Worm (Caenorhabditis elegans) whole organism, L4 larva: ENCODE results near the gene T06C10.3.

ENCODE experiments used
- F37D6.2 ChIP-seq: sonication (generic microtip); optimal IDR thresholded peaks from 2 replicates; lab custom pipeline; 2016; ENCODE audit warnings: mild to moderate bottlenecking, missing genetic modification characterization, missing compliant biosample characterization
- ceh-62 ChIP-seq: sonication (generic microtip); optimal IDR thresholded peaks from 2 replicates; lab custom pipeline; 2017; ENCODE audit warnings: missing biosample characterization, missing genetic modification characterization
- dpl-1 ChIP-seq: fragments of 150-350 bp; optimal IDR thresholded peaks from 2 replicates; lab custom pipeline; 2014; ENCODE audit warnings: missing biosample characterization, missing genetic modification reagents, missing genetic modification characterization
- egl-27 ChIP-seq: sonication (generic microtip); optimal IDR thresholded peaks from 3 replicates; lab custom pipeline; 2017; ENCODE audit warnings: missing biosample characterization, missing genetic modification reagents, missing genetic modification characterization
- egl-43 ChIP-seq: fragments of 200-800 bp; sonication (Bioruptor generic); IDR thresholded peaks from 2 replicates; pipeline ENCODE4 v1.3.6; 2022; ENCODE audit warnings: missing genetic modification reagents, missing genetic modification characterization, missing compliant biosample characterization
- gei-8 ChIP-seq: fragments of 200-800 bp; sonication (Bioruptor generic); optimal IDR thresholded peaks from 2 replicates; lab custom pipeline; 2018; ENCODE audit warnings: mild to moderate bottlenecking, missing genetic modification characterization, missing compliant biosample characterization
- skn-1 ChIP-seq: fragments of 150-350 bp; optimal IDR thresholded peaks from 2 replicates; lab custom pipeline; 2014; ENCODE audit warnings: missing biosample characterization, missing genetic modification characterization
- ztf-7 ChIP-seq: fragments of 150-350 bp; optimal IDR thresholded peaks from 2 replicates; lab custom pipeline; 2014; ENCODE audit warnings: missing biosample characterization, missing genetic modification characterization

DNA sequence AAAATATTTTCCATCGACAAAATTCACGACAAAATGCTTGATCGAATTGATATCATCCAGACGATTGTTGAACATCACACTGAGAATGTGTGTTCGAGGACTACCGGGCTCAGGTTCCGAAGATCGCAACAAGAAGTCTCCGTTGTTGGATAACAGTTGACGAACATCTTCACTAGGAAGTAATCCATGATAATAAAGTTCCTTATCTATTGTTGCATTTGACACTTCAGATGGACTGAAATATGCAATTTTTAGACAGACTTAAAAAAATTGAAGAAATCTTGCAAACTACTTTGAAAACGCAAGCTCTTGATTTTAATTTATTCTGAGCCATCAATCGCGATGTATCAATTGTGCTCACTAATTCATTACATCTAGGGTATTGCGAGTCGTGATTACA is 6.7 kb downstream of the T06C10.3 start:
- TF ChIP-seq dpl-1 (GFP tag; lab: Kevin White, UChicago) (no peak), egl-27 (tag; lab: Kevin White, UChicago) (no peak), gei-8 (no peak), ztf-7 (tag; lab: Kevin White, UChicago) (no peak), F37D6.2 (tag; lab: Kevin White, UChicago) (no peak), ceh-62 (tag; lab: Kevin White, UChicago) (no peak), egl-43 (GFP tag; lab: Robert Waterston, UW) (no peak), skn-1 (tag; lab: Kevin White, UChicago) (no peak)
